Fruit fly (Drosophila melanogaster): ENCODE results near the gene CG13004.

The CG13004 gene

dm6 chrX:16783743-16784142, 51.6 kb downstream of the CG13004 start, which contains the start of gene mRpL22 (continued):
- no peak for TF ChIP-seq gt (GFP tag; IDR thresholded peaks at IDR 0.05)
- no peak for TF ChIP-seq Ssrp (tag; optimal IDR thresholded peaks at IDR 0.05)
- TF ChIP-seq CG10543 (GFP tag; optimal IDR thresholded peaks at IDR 0.05) = no peak
- no peak for TF ChIP-seq Eip74EF (GFP tag; optimal IDR thresholded peaks at IDR 0.05)
- 0 out of 2 replicates have a peak, but pooled peaks have one; percentile 19 for TF ChIP-seq unc-4 (GFP tag; IDR thresholded peaks at IDR 0.05; ENCODE audit: partially characterized antibody)
- TF ChIP-seq bab2 (GFP tag; optimal IDR thresholded peaks at IDR 0.05) = no peak
- TF ChIP-seq nom (GFP tag; optimal IDR thresholded peaks at IDR 0.05) = peak; percentile 8
- no peak for TF ChIP-seq tgo (GFP tag; IDR thresholded peaks at IDR 0.05)
- TF ChIP-seq pzg (GFP tag; optimal IDR thresholded peaks at IDR 0.05) = peak; percentile 66
- TF ChIP-seq Kr (GFP tag; optimal IDR thresholded peaks at IDR 0.05) = no peak
- TF ChIP-seq oc (tag; optimal IDR thresholded peaks at IDR 0.05) = no peak
- TF ChIP-seq CG1603 (tag; optimal IDR thresholded peaks at IDR 0.05) = peak; percentile 8
- TF ChIP-seq lmd (GFP tag; IDR thresholded peaks at IDR 0.05) = no peak
- no peak for TF ChIP-seq gcm2 (GFP tag; optimal IDR thresholded peaks at IDR 0.05)
- TF ChIP-seq CG10979 (tag; optimal IDR thresholded peaks at IDR 0.05) = no peak
- no peak for TF ChIP-seq Six4 (GFP tag; optimal IDR thresholded peaks at IDR 0.05)
- TF ChIP-seq Dref (GFP tag; IDR thresholded peaks at IDR 0.05) = peak; percentile 47
- no peak for TF ChIP-seq Tbp (GFP tag; optimal IDR thresholded peaks at IDR 0.05)
- no peak for TF ChIP-seq CG3838 (GFP tag; optimal IDR thresholded peaks at IDR 0.05)
- no peak for TF ChIP-seq CG14860 (GFP tag; IDR thresholded peaks at IDR 0.05; ENCODE audit: partially characterized antibody)
- no peak for TF ChIP-seq CG11696 (GFP tag; IDR thresholded peaks at IDR 0.05)
- peak; percentile 21 for TF ChIP-seq YL-1 (GFP tag; optimal IDR thresholded peaks at IDR 0.05)
- no peak for TF ChIP-seq ara (GFP tag; IDR thresholded peaks at IDR 0.05)
- TF ChIP-seq CG8944 (GFP tag; optimal IDR thresholded peaks at IDR 0.05) = no peak
- peak; percentile 36 for TF ChIP-seq Sin3A (optimal IDR thresholded peaks at IDR 0.05)
- TF ChIP-seq CG4424 (GFP tag; optimal IDR thresholded peaks at IDR 0.05) = no peak
- no peak for TF ChIP-seq HLHmδ (GFP tag; optimal IDR thresholded peaks at IDR 0.05)
- no peak for TF ChIP-seq CG7839 (tag; optimal IDR thresholded peaks at IDR 0.05)
- no peak for TF ChIP-seq CG12769 (tag; optimal IDR thresholded peaks at IDR 0.05)
- TF ChIP-seq CG3163 (GFP tag; optimal IDR thresholded peaks at IDR 0.05) = no peak
- TF ChIP-seq PHDP (tag; optimal IDR thresholded peaks at IDR 0.05) = no peak
- TF ChIP-seq CG7928 (GFP tag; optimal IDR thresholded peaks at IDR 0.05) = no peak
- peak; percentile 32; the same call in 1 of the 2 replicates for TF ChIP-seq Bgb (GFP tag; IDR thresholded peaks at IDR 0.05; ENCODE audit: partially characterized antibody)
- no peak for TF ChIP-seq E2f1 (GFP tag; IDR thresholded peaks at IDR 0.05)
- no peak for TF ChIP-seq CG1233 (GFP tag; optimal IDR thresholded peaks at IDR 0.05)
- TF ChIP-seq CG31388 (GFP tag; optimal IDR thresholded peaks at IDR 0.05) = no peak
- no peak for TF ChIP-seq kah (GFP tag; optimal IDR thresholded peaks at IDR 0.05)
- TF ChIP-seq CG13894 (tag; optimal IDR thresholded peaks at IDR 0.05) = no peak
- TF ChIP-seq CG11247 (GFP tag; IDR thresholded peaks at IDR 0.05) = no peak
- TF ChIP-seq Nf-YC (tag; optimal IDR thresholded peaks at IDR 0.05) = no peak
- TF ChIP-seq br (optimal IDR thresholded peaks at IDR 0.05) = no peak
- TF ChIP-seq ase (GFP tag; IDR thresholded peaks at IDR 0.05) = no peak
- TF ChIP-seq NK7.1 (GFP tag; optimal IDR thresholded peaks at IDR 0.05) = no peak
- TF ChIP-seq vvl (GFP tag; IDR thresholded peaks at IDR 0.05) = peak; percentile 10; the same call in 1 of the 2 replicates
- TF ChIP-seq sqz (GFP tag; optimal IDR thresholded peaks at IDR 0.05) = peak; percentile 38
- no peak for TF ChIP-seq unpg (GFP tag; optimal IDR thresholded peaks at IDR 0.05)
- no peak for TF ChIP-seq hbn (GFP tag; IDR thresholded peaks at IDR 0.05; ENCODE audit: partially characterized antibody)
- peak; percentile 69 for TF ChIP-seq CG9437 (GFP tag; optimal IDR thresholded peaks at IDR 0.05)
- no peak for TF ChIP-seq ERR (GFP tag; optimal IDR thresholded peaks at IDR 0.05)
- TF ChIP-seq CG6175 (GFP tag; IDR thresholded peaks at IDR 0.05) = no peak
- no peak for TF ChIP-seq CG6765 (GFP tag; optimal IDR thresholded peaks at IDR 0.05)
- no peak for TF ChIP-seq Blimp-1 (GFP tag; optimal IDR thresholded peaks at IDR 0.05)

Measured in whole organism, embryonic.